Worm (Caenorhabditis elegans) whole organism, late embryonic: ENCODE data around the gene Y43F8B.13.

Experiments
- Y22D7AL.16 ChIP-seq: sonication (generic microtip); optimal IDR thresholded peaks from 2 replicates; lab custom pipeline; 2016; ENCODE audit warnings: missing genetic modification characterization, missing compliant biosample characterization
- ama-1 ChIP-seq: fragments of 150-350 bp; optimal IDR thresholded peaks from 2 replicates; lab custom pipeline; 2014
- hlh-15 ChIP-seq: sonication (generic microtip); optimal IDR thresholded peaks from 2 replicates; lab custom pipeline; 2016; ENCODE audit warnings: missing genetic modification characterization, missing compliant biosample characterization
- nhr-11 ChIP-seq: fragments of 150-350 bp; optimal IDR thresholded peaks from 2 replicates; lab custom pipeline; 2014; ENCODE audit warnings: missing biosample characterization, missing genetic modification characterization
- odd-2 ChIP-seq: sonication (generic microtip); optimal IDR thresholded peaks from 2 replicates; lab custom pipeline; 2017; ENCODE audit warnings: antibody characterized with exemption, mild to moderate bottlenecking, missing genetic modification characterization, missing compliant biosample characterization
- ref-2 ChIP-seq: sonication (generic microtip); optimal IDR thresholded peaks from 2 replicates; lab custom pipeline; 2016; ENCODE audit warnings: missing genetic modification characterization, missing compliant biosample characterization
- sox-4 ChIP-seq: sonication (generic microtip); optimal IDR thresholded peaks from 2 replicates; lab custom pipeline; 2017; ENCODE audit warnings: mild to moderate bottlenecking, missing genetic modification characterization, inconsistent platforms, missing compliant biosample characterization
- tbx-2 ChIP-seq: sonication (generic microtip); optimal IDR thresholded peaks from 2 replicates; lab custom pipeline; 2016; ENCODE audit warnings: missing genetic modification characterization, missing compliant biosample characterization
- ttx-3 ChIP-seq: sonication (generic microtip); optimal IDR thresholded peaks from 2 replicates; lab custom pipeline; 2016; ENCODE audit warnings: missing genetic modification reagents, missing genetic modification characterization, missing compliant biosample characterization
- unc-55 ChIP-seq: sonication (generic microtip); optimal IDR thresholded peaks from 2 replicates; lab custom pipeline; 2017; ENCODE audit warnings: missing biosample characterization, missing genetic modification reagents, missing genetic modification characterization

DNA sequence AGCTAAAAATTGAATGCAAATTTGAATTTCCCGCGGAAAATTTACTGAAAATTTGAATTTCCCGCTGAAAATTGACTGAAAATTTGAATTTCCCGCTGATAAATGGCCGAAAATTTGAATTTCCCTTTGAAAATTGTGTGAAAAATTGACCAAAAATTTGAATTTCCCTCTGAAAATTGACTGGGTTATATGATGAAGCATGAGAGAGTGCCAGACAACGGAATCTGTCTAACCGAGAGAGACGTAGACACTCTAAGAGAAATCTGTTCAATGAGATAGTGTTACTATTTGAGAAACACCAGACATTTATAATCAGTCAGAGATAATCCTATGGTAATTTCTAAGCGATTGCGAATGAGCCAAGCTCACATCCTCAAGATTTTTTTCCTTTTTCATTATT, 21.6 kb downstream of the Y43F8B.13 start:
- no peak for TF ChIP-seq sox-4
- no peak for TF ChIP-seq unc-55
- no peak for TF ChIP-seq nhr-11 (tag; lab: Kevin White, UChicago)
- no peak for TF ChIP-seq odd-2 (tag; lab: Kevin White, UChicago)
- TF ChIP-seq ttx-3 (tag; lab: Kevin White, UChicago), result no peak
- TF ChIP-seq ref-2 (tag; lab: Kevin White, UChicago), result no peak
- no peak for TF ChIP-seq Y22D7AL.16 (tag; lab: Kevin White, UChicago)
- no peak for TF ChIP-seq ama-1
- no peak for TF ChIP-seq hlh-15
- TF ChIP-seq tbx-2 (tag; lab: Kevin White, UChicago), result no peak
